Worm (Caenorhabditis elegans) whole organism, L4 larva: ENCODE data around the gene srw-60.

Source experiments
- T20F7.1 ChIP-seq: fragments of 200-800 bp; sonication (Bioruptor generic); optimal IDR thresholded peaks from 2 replicates; lab custom pipeline; 2018; ENCODE audit warnings: mild to moderate bottlenecking, missing genetic modification characterization, missing compliant biosample characterization
- Y5F2A.4 ChIP-seq: fragments of 200-800 bp; sonication (Bioruptor generic); optimal IDR thresholded peaks from 2 replicates; lab custom pipeline; 2018; ENCODE audit warnings: mild to moderate bottlenecking, missing genetic modification characterization, missing compliant biosample characterization
- ZK337.2 ChIP-seq: fragments of 200-800 bp; sonication (Bioruptor generic); IDR thresholded peaks from 2 replicates; pipeline ENCODE4 v1.3.6; 2022; ENCODE audit warnings: missing genetic modification reagents, missing genetic modification characterization, missing compliant biosample characterization
- ZK546.5 ChIP-seq, 2 experiments: sonication (generic microtip); optimal IDR thresholded peaks; 2 replicates each; lab custom pipeline; 2017; ENCODE audit warnings: missing biosample characterization in 2 of 2, missing genetic modification characterization in 2 of 2
- aly-2 ChIP-seq: sonication (generic microtip); optimal IDR thresholded peaks from 2 replicates; lab custom pipeline; 2018; ENCODE audit warnings: missing biosample characterization, missing genetic modification characterization
- ama-1 ChIP-seq: fragments of 150-350 bp; optimal IDR thresholded peaks from 2 replicates; lab custom pipeline; 2014; ENCODE audit warnings: inconsistent platforms, mixed read lengths
- arid-1 ChIP-seq: fragments of 200-800 bp; sonication (Bioruptor generic); conservative IDR thresholded peaks from 2 replicates; pipeline ENCODE4 v1.3.6; 2022; ENCODE audit warnings: missing genetic modification reagents, missing genetic modification characterization, missing compliant biosample characterization
- ceh-28 ChIP-seq: fragments of 150-350 bp; optimal IDR thresholded peaks from 2 replicates; lab custom pipeline; 2014; ENCODE audit warnings: missing biosample characterization, missing genetic modification reagents, missing genetic modification characterization
- ceh-32 ChIP-seq: sonication (generic microtip); optimal IDR thresholded peaks from 2 replicates; lab custom pipeline; 2016; ENCODE audit warnings: mild to moderate bottlenecking, missing genetic modification characterization, missing compliant biosample characterization; ENCODE audit not compliant: poor library complexity
- ceh-44 ChIP-seq: fragments of 200-800 bp; sonication (Bioruptor generic); IDR thresholded peaks from 2 replicates; pipeline ENCODE4 v1.3.6; 2022; ENCODE audit warnings: missing genetic modification reagents, missing genetic modification characterization, missing compliant biosample characterization
- ces-1 ChIP-seq: fragments of 150-350 bp; sonication (generic microtip); optimal IDR thresholded peaks from 4 replicates; lab custom pipeline; 2014; ENCODE audit warnings: missing biosample characterization, missing genetic modification reagents, missing genetic modification characterization
- cey-2 ChIP-seq: sonication (generic microtip); optimal IDR thresholded peaks from 3 replicates; lab custom pipeline; 2017; ENCODE audit warnings: missing genetic modification characterization, mild to moderate bottlenecking, missing compliant biosample characterization, antibody characterized with exemption, borderline replicate concordance; ENCODE audit not compliant: insufficient read depth
- dmd-6 ChIP-seq: fragments of 200-800 bp; sonication (Bioruptor generic); IDR thresholded peaks from 2 replicates; pipeline ENCODE4 v1.3.6; 2022; ENCODE audit warnings: missing genetic modification reagents, missing genetic modification characterization, missing compliant biosample characterization
- dmd-9 ChIP-seq: fragments of 200-800 bp; sonication (Bioruptor generic); IDR thresholded peaks from 2 replicates; pipeline ENCODE4 v1.3.6; 2022; ENCODE audit warnings: missing genetic modification reagents, missing genetic modification characterization, missing compliant biosample characterization
- dpl-1 ChIP-seq: fragments of 150-350 bp; optimal IDR thresholded peaks from 2 replicates; lab custom pipeline; 2014; ENCODE audit warnings: missing biosample characterization, missing genetic modification reagents, missing genetic modification characterization
- duxl-1 ChIP-seq: sonication (generic microtip); optimal IDR thresholded peaks from 2 replicates; lab custom pipeline; 2016; ENCODE audit warnings: mild to moderate bottlenecking, missing genetic modification characterization, moderate library complexity, missing compliant biosample characterization; ENCODE audit not compliant: poor library complexity
- dve-1 ChIP-seq: sonication (generic microtip); optimal IDR thresholded peaks from 2 replicates; lab custom pipeline; 2017; ENCODE audit warnings: antibody characterized with exemption, mild to moderate bottlenecking, missing genetic modification characterization, missing compliant biosample characterization; ENCODE audit not compliant: insufficient read depth
- fkh-10 ChIP-seq: fragments of 150-350 bp; optimal IDR thresholded peaks from 2 replicates; lab custom pipeline; 2014; ENCODE audit warnings: missing biosample characterization, missing genetic modification reagents, missing genetic modification characterization
- hlh-11 ChIP-seq: fragments of 200-800 bp; sonication (Bioruptor generic); optimal IDR thresholded peaks from 2 replicates; lab custom pipeline; 2018; ENCODE audit warnings: mild to moderate bottlenecking, missing genetic modification characterization, missing compliant biosample characterization
- hlh-30 ChIP-seq: sonication (generic microtip); optimal IDR thresholded peaks from 2 replicates; lab custom pipeline; 2017; ENCODE audit warnings: antibody characterized with exemption, mild to moderate bottlenecking, missing genetic modification characterization, missing compliant biosample characterization; ENCODE audit not compliant: insufficient read depth
- hmg-1.1 ChIP-seq: fragments of 200-800 bp; sonication (Bioruptor generic); IDR thresholded peaks from 2 replicates; pipeline ENCODE4 v1.3.6; 2022; ENCODE audit warnings: missing genetic modification reagents, missing genetic modification characterization, missing compliant biosample characterization
- lim-7 ChIP-seq: fragments of 200-800 bp; sonication (Bioruptor generic); IDR thresholded peaks from 2 replicates; pipeline ENCODE4 v1.3.6; 2022; ENCODE audit warnings: missing genetic modification characterization, missing compliant biosample characterization
- lin-1 ChIP-seq: fragments of 200-800 bp; sonication (Bioruptor generic); IDR thresholded peaks from 2 replicates; pipeline ENCODE4 v1.3.6; 2022; ENCODE audit warnings: missing genetic modification reagents, missing genetic modification characterization, missing compliant biosample characterization
- lin-13 ChIP-seq: fragments of 150-350 bp; optimal IDR thresholded peaks from 2 replicates; lab custom pipeline; 2014; ENCODE audit warnings: missing biosample characterization, missing genetic modification reagents, missing genetic modification characterization
- lsy-2 ChIP-seq, 2 experiments: fragments of 150-350 bp in 1 of 2; sonication (generic microtip) in 1 of 2; optimal IDR thresholded peaks; 2 replicates each; lab custom pipeline; 2014 to 2017; ENCODE audit warnings: missing biosample characterization in 2 of 2, missing genetic modification characterization in 2 of 2
- madf-5 ChIP-seq, 2 experiments: fragments of 200-800 bp; sonication (Bioruptor generic); IDR thresholded peaks; 2 replicates each; pipeline ENCODE4 v1.3.6; 2022; ENCODE audit warnings: missing compliant biosample characterization in 2 of 2, missing genetic modification characterization in 2 of 2
- mdl-1 ChIP-seq, 2 experiments: fragments of 150-350 bp in 1 of 2; sonication (generic microtip) in 1 of 2; optimal IDR thresholded peaks; 2 replicates each; lab custom pipeline; 2014 to 2017; ENCODE audit warnings: missing biosample characterization in 2 of 2, missing genetic modification characterization in 2 of 2
- mep-1 ChIP-seq: fragments of 150-350 bp; sonication (generic microtip); optimal IDR thresholded peaks from 3 replicates; lab custom pipeline; 2014; ENCODE audit warnings: missing biosample characterization, missing genetic modification characterization
- mes-2 ChIP-seq: sonication (generic microtip); optimal IDR thresholded peaks from 2 replicates; lab custom pipeline; 2016; ENCODE audit warnings: missing genotype, mild to moderate bottlenecking, missing genetic modification characterization, missing compliant biosample characterization; ENCODE audit not compliant: poor library complexity, severe bottlenecking
- nhr-10 ChIP-seq: fragments of 150-350 bp; optimal IDR thresholded peaks from 2 replicates; lab custom pipeline; 2014; ENCODE audit warnings: missing biosample characterization, missing genetic modification characterization
- nhr-102 ChIP-seq: sonication (generic microtip); optimal IDR thresholded peaks from 2 replicates; lab custom pipeline; 2016; ENCODE audit warnings: mild to moderate bottlenecking, missing genetic modification characterization, moderate library complexity, missing compliant biosample characterization
- nhr-237 ChIP-seq: sonication (generic microtip); optimal IDR thresholded peaks from 2 replicates; lab custom pipeline; 2017; ENCODE audit warnings: missing biosample characterization, missing genetic modification characterization
- nhr-28 ChIP-seq: fragments of 150-350 bp; optimal IDR thresholded peaks from 2 replicates; lab custom pipeline; 2014; ENCODE audit warnings: missing biosample characterization, missing genetic modification characterization
- nhr-42 ChIP-seq: fragments of 200-800 bp; sonication (Bioruptor generic); IDR thresholded peaks from 2 replicates; pipeline ENCODE4 v1.3.6; 2022; ENCODE audit warnings: missing genetic modification characterization, missing compliant biosample characterization
- nhr-48 ChIP-seq: sonication (generic microtip); optimal IDR thresholded peaks from 2 replicates; lab custom pipeline; 2016; ENCODE audit warnings: mild to moderate bottlenecking, missing genetic modification characterization, missing compliant biosample characterization
- nhr-6 ChIP-seq: fragments of 150-350 bp; optimal IDR thresholded peaks from 2 replicates; lab custom pipeline; 2014; ENCODE audit warnings: missing biosample characterization, missing genetic modification characterization
- nhr-77 ChIP-seq: fragments of 150-350 bp; optimal IDR thresholded peaks from 2 replicates; lab custom pipeline; 2014; ENCODE audit warnings: missing biosample characterization, missing genetic modification characterization
- pha-4 ChIP-seq, 2 experiments: fragments of 150-350 bp in 1 of 2; fragments of 200-800 bp in 1 of 2; sonication (Bioruptor generic) in 1 of 2; IDR thresholded peaks in 1 of 2; optimal IDR thresholded peaks in 1 of 2; 2 replicates each; pipeline versions ENCODE4 v1.3.6 to Lab custom; 2014 to 2022; ENCODE audit warnings: missing genetic modification characterization in 2 of 2, missing genetic modification reagents in 2 of 2, missing biosample characterization in 1 of 2, missing compliant biosample characterization in 1 of 2
- rbr-2 ChIP-seq: sonication (generic microtip); optimal IDR thresholded peaks from 2 replicates; lab custom pipeline; 2016; ENCODE audit warnings: missing genotype, missing genetic modification characterization, missing compliant biosample characterization
- sdz-12 ChIP-seq: fragments of 200-800 bp; sonication (Bioruptor generic); optimal IDR thresholded peaks from 2 replicates; lab custom pipeline; 2018; ENCODE audit warnings: mild to moderate bottlenecking, missing genetic modification characterization, missing compliant biosample characterization
- set-16 ChIP-seq: fragments of 200-800 bp; sonication (Bioruptor generic); IDR thresholded peaks from 2 replicates; pipeline ENCODE4 v1.3.6; 2022; ENCODE audit warnings: missing genetic modification reagents, missing genetic modification characterization, missing compliant biosample characterization
- snpc-1.2 ChIP-seq: fragments of 200-800 bp; sonication (Bioruptor generic); IDR thresholded peaks from 2 replicates; pipeline ENCODE4 v1.3.6; 2022; ENCODE audit warnings: missing genetic modification reagents, missing genetic modification characterization, missing compliant biosample characterization
- spr-1 ChIP-seq: sonication (generic microtip); optimal IDR thresholded peaks from 2 replicates; lab custom pipeline; 2016; ENCODE audit warnings: mild to moderate bottlenecking, missing genetic modification characterization, missing compliant biosample characterization
- unc-62 ChIP-seq, 3 experiments: fragments of 150-350 bp in 1 of 3; sonication (generic microtip); optimal IDR thresholded peaks in 2 of 3; peaks in 1 of 3; 1 replicate in 1 of 3; 2 replicates in 2 of 3; lab custom pipeline; 2014 to 2017; ENCODE audit warnings: missing biosample characterization in 3 of 3, missing genetic modification characterization in 3 of 3, missing genetic modification reagents in 3 of 3, missing genotype in 1 of 3
- zfp-2 ChIP-seq: sonication (generic microtip); optimal IDR thresholded peaks from 2 replicates; lab custom pipeline; 2016; ENCODE audit warnings: mild to moderate bottlenecking, missing genetic modification characterization, missing compliant biosample characterization
- zip-11 ChIP-seq: fragments of 200-800 bp; sonication (Bioruptor generic); IDR thresholded peaks from 2 replicates; pipeline ENCODE4 v1.3.6; 2022; ENCODE audit warnings: missing genetic modification characterization, missing compliant biosample characterization
- ztf-7 ChIP-seq: fragments of 150-350 bp; optimal IDR thresholded peaks from 2 replicates; lab custom pipeline; 2014; ENCODE audit warnings: missing biosample characterization, missing genetic modification characterization

srw-60 gene

DNA sequence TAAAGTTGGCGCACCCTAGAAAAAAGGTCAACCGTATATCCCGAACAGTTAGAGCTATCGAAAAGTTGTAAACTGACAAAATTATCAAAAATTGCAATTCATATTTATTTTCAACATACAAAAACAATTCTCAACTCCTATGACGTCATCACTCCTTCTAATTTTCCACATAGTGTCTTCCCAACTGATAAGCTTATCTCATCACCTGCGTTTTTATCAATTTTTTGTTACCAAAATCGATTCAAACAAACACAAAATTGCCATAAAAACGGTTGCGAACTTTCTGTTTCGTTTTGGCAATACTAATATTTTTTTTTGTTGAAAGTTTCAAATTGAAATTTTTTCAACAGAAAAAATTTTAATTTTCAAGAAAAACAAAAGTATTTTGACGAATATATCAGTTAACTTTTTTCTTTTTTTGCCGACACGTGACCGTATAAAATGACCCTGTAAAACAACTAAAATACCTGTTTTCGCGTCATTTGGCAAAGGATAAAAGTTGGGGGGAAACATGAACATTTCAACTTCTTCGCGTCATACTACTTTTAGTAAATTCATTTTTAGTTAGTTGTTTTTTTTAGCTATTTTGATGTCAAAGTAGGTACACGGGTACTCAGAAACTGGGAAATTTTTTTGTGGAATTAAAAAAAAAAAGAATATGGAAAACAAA lies 17.3 kb downstream of the srw-60 start (continued):
- no peak for TF ChIP-seq snpc-1.2 (GFP tag; lab: Robert Waterston, UW)
- TF ChIP-seq T20F7.1 (GFP tag; lab: Kevin White, UChicago) = peak; percentile 14
- no peak for TF ChIP-seq ztf-7 (tag; lab: Kevin White, UChicago)
- no peak for TF ChIP-seq pha-4 (GFP tag; IDR thresholded peaks at IDR 0.05; lab: Robert Waterston, UW)
- TF ChIP-seq pha-4 (tag; optimal IDR thresholded peaks at IDR 0.05; lab: Kevin White, UChicago) = no peak
- peak; percentile 77 for TF ChIP-seq hlh-11
- TF ChIP-seq nhr-102 (tag; lab: Kevin White, UChicago) = no peak
- TF ChIP-seq ZK337.2 (GFP tag; lab: Robert Waterston, UW) = no peak
- peak; percentile 3 for TF ChIP-seq dpl-1 (GFP tag; lab: Kevin White, UChicago)
- no peak for TF ChIP-seq nhr-237 (tag; lab: Kevin White, UChicago)
- peak; percentile 84 for TF ChIP-seq dve-1
- TF ChIP-seq mes-2 (tag; lab: Kevin White, UChicago) = peak; percentile 26
- no peak for TF ChIP-seq zfp-2 (tag; lab: Kevin White, UChicago)
- no peak for TF ChIP-seq spr-1 (tag; lab: Kevin White, UChicago)
- TF ChIP-seq mep-1 (tag; lab: Kevin White, UChicago) = peak; percentile 37
- no peak for TF ChIP-seq nhr-6 (tag; lab: Kevin White, UChicago)
- peak; percentile 70 for TF ChIP-seq nhr-28 (tag; lab: Kevin White, UChicago)
- TF ChIP-seq mdl-1 (tag; optimal IDR thresholded peaks at IDR 0.05; lab: Kevin White, UChicago) = peak in 1 of 2 experiments; percentile 12
- 0 out of 2 replicates have a peak, but pooled peaks have one; percentile 38 for TF ChIP-seq lin-1 (GFP tag; lab: Robert Waterston, UW)
- no peak for TF ChIP-seq arid-1 (GFP tag; lab: Robert Waterston, UW)
- no peak for TF ChIP-seq ceh-32
- TF ChIP-seq cey-2 = no peak
- TF ChIP-seq dmd-9 (GFP tag; lab: Robert Waterston, UW) = no peak
- TF ChIP-seq ceh-28 (tag; lab: Kevin White, UChicago) = no peak
- TF ChIP-seq ces-1 (GFP tag; lab: Kevin White, UChicago) = no peak
- no peak for TF ChIP-seq zip-11 (GFP tag; lab: Robert Waterston, UW)
- TF ChIP-seq duxl-1 = no peak
- peak; percentile 2 for TF ChIP-seq lin-13 (GFP tag; lab: Kevin White, UChicago)
- TF ChIP-seq madf-5 (GFP tag; IDR thresholded peaks at IDR 0.05; lab: Robert Waterston, UW) = no peak
- TF ChIP-seq Y5F2A.4 (GFP tag; lab: Kevin White, UChicago) = no peak
- TF ChIP-seq ama-1 = no peak
- peak; percentile 18 for TF ChIP-seq hlh-30 (tag; lab: Kevin White, UChicago)
- no peak for TF ChIP-seq unc-62 (GFP tag; optimal IDR thresholded peaks at IDR 0.05 in 1 of 2; lab: Kevin White, UChicago)
- TF ChIP-seq unc-62 (tag; optimal IDR thresholded peaks at IDR 0.05; lab: Kevin White, UChicago) = no peak
- no peak for TF ChIP-seq aly-2 (tag; lab: Kevin White, UChicago)

DNA sequence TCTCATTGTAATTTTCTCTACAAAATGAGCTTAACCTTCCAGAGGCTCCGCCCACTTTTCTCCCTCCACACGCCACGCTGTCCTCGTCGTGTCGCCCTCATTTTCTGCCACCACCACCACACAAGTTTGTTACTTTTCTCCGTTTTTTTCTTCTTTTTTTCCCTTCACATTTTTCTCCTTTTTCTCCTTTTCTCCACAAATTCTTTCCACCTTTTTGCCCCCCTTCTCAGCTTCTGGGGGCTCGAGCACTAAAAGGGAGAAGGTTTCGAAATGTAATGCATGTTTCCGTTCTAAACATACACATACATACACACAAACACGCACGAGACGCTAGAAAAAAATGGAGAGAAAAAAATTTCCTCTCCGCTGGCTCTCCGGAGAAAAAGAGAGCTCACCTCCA lies 18.2 kb downstream of the srw-60 start, which contains the start of gene nhr-88:
Gene nhr-88 (plus strand): TSS at position 43 of the 400 bp plus-strand sequence.
- TF ChIP-seq lim-7 (GFP tag; lab: Robert Waterston, UW) = no peak
- TF ChIP-seq nhr-28 (tag; lab: Kevin White, UChicago) = no peak
- peak; percentile 13; the same call in 1 of the 2 replicates for TF ChIP-seq set-16 (GFP tag; lab: Robert Waterston, UW)
- TF ChIP-seq dmd-6 (GFP tag; lab: Robert Waterston, UW) = peak; percentile 14; the same call in 1 of the 2 replicates
- 0 out of 2 replicates have a peak, but pooled peaks have one; percentile 9 for TF ChIP-seq nhr-42 (GFP tag; lab: Robert Waterston, UW)
- peak in 1 of 2 experiments; percentile 57 for TF ChIP-seq lsy-2 (tag; optimal IDR thresholded peaks at IDR 0.05; lab: Kevin White, UChicago)
- TF ChIP-seq fkh-10 (GFP tag; lab: Kevin White, UChicago) = peak; percentile 69
- peak; percentile 62 for TF ChIP-seq ama-1
- TF ChIP-seq ceh-44 = no peak
- TF ChIP-seq mdl-1 (tag; optimal IDR thresholded peaks at IDR 0.05; lab: Kevin White, UChicago) = peak in 1 of 2 experiments; percentile 4
- no peak for TF ChIP-seq T20F7.1 (GFP tag; lab: Kevin White, UChicago)
- peak; percentile 2 for TF ChIP-seq nhr-48
- no peak for TF ChIP-seq madf-5 (GFP tag; IDR thresholded peaks at IDR 0.05; lab: Robert Waterston, UW)
- TF ChIP-seq pha-4 (GFP tag; IDR thresholded peaks at IDR 0.05; lab: Robert Waterston, UW) = no peak
- no peak for TF ChIP-seq pha-4 (tag; optimal IDR thresholded peaks at IDR 0.05; lab: Kevin White, UChicago)
- TF ChIP-seq rbr-2 (tag; lab: Kevin White, UChicago) = peak; percentile 39
- TF ChIP-seq duxl-1 = no peak
- no peak for TF ChIP-seq nhr-10 (tag; lab: Kevin White, UChicago)
- TF ChIP-seq sdz-12 (GFP tag; lab: Kevin White, UChicago) = peak; percentile 47
- TF ChIP-seq nhr-77 (tag; lab: Kevin White, UChicago) = no peak
- TF ChIP-seq hmg-1.1 (GFP tag; lab: Robert Waterston, UW) = peak; percentile 58
- TF ChIP-seq nhr-102 (tag; lab: Kevin White, UChicago) = no peak
- no peak for TF ChIP-seq ZK546.5 (tag; optimal IDR thresholded peaks at IDR 0.05; lab: Kevin White, UChicago)
